Fruit fly (Drosophila melanogaster) whole organism, embryonic: Measurements from ENCODE around the gene TfIIS.
A peak's percentile ranks its signal among the peaks of the same experiment; 100 is the strongest.

ENCODE experiments used
- CG1024 ChIP-seq: fragments of 200-800 bp; sonication (Bioruptor generic); IDR thresholded peaks from 2 replicates; pipeline ENCODE4 v1.3.6; 2022; ENCODE audit warnings: missing biosample characterization, missing genetic modification characterization
- CG10274 ChIP-seq: fragments of 200-800 bp; sonication (Bioruptor generic); optimal IDR thresholded peaks from 3 replicates; lab custom pipeline; 2017; ENCODE audit warnings: missing biosample characterization, mild to moderate bottlenecking, missing genetic modification characterization
- CG10543 ChIP-seq: fragments of 200-800 bp; sonication (Bioruptor generic); optimal IDR thresholded peaks from 3 replicates; lab custom pipeline; 2017; ENCODE audit warnings: missing biosample characterization, mild to moderate bottlenecking, missing genetic modification characterization, moderate library complexity
- CG10959 ChIP-seq: fragments of 200-800 bp; sonication (Bioruptor generic); IDR thresholded peaks from 2 replicates; pipeline ENCODE4 v1.3.6; 2022; ENCODE audit warnings: missing biosample characterization, missing genetic modification characterization
- CG11093 ChIP-seq: fragments of 200-800 bp; sonication (Bioruptor generic); IDR thresholded peaks from 3 replicates; pipeline ENCODE4 v1.3.6; 2022; ENCODE audit warnings: missing biosample characterization, missing genetic modification characterization
- CG13287 ChIP-seq: fragments of 200-800 bp; sonication (Bioruptor generic); IDR thresholded peaks from 2 replicates; pipeline ENCODE4 v1.3.6; 2022; ENCODE audit warnings: missing biosample characterization, missing genetic modification characterization; ENCODE audit not compliant: partially characterized antibody
- CG17361 ChIP-seq: fragments of 200-800 bp; sonication (Bioruptor generic); IDR thresholded peaks from 3 replicates; pipeline ENCODE4 v1.3.6; 2022; ENCODE audit warnings: missing biosample characterization, missing genetic modification characterization
- CG17802 ChIP-seq: fragments of 200-800 bp; sonication (Bioruptor generic); optimal IDR thresholded peaks from 2 replicates; lab custom pipeline; 2018; ENCODE audit warnings: missing biosample characterization, mild to moderate bottlenecking, missing genetic modification characterization, moderate library complexity
- CG1832 ChIP-seq: fragments of 200-800 bp; sonication (Bioruptor generic); optimal IDR thresholded peaks from 2 replicates; lab custom pipeline; 2017; ENCODE audit warnings: missing biosample characterization, mild to moderate bottlenecking, missing genetic modification characterization, inconsistent platforms
- CG18764 ChIP-seq: fragments of 200-800 bp; sonication (Bioruptor generic); optimal IDR thresholded peaks from 3 replicates; lab custom pipeline; 2016; ENCODE audit warnings: missing biosample characterization, missing genetic modification characterization
- CG33557 ChIP-seq: fragments of 200-800 bp; sonication (Bioruptor generic); optimal IDR thresholded peaks from 2 replicates; lab custom pipeline; 2019; ENCODE audit warnings: missing biosample characterization, mild to moderate bottlenecking, missing genetic modification characterization, moderate library complexity
- CG3407 ChIP-seq: fragments of 200-800 bp; sonication (Bioruptor generic); optimal IDR thresholded peaks from 2 replicates; lab custom pipeline; 2018; ENCODE audit warnings: missing biosample characterization, mild to moderate bottlenecking, missing genetic modification characterization
- CG34422 ChIP-seq: fragments of 200-800 bp; sonication (Bioruptor generic); IDR thresholded peaks from 3 replicates; pipeline ENCODE4 v1.3.6; 2022; ENCODE audit warnings: missing biosample characterization, missing genetic modification characterization
- CG4328 ChIP-seq: fragments of 200-800 bp; sonication (Bioruptor generic); optimal IDR thresholded peaks from 3 replicates; lab custom pipeline; 2017; ENCODE audit warnings: missing biosample characterization, missing genetic modification reagents, missing genetic modification characterization
- CG4617 ChIP-seq: fragments of 200-800 bp; sonication (Bioruptor generic); optimal IDR thresholded peaks from 3 replicates; lab custom pipeline; 2016; ENCODE audit warnings: missing biosample characterization, missing genetic modification characterization, borderline replicate concordance
- CG6272 ChIP-seq: fragments of 200-800 bp; sonication (Bioruptor generic); IDR thresholded peaks from 2 replicates; pipeline ENCODE4 v1.3.6; 2022; ENCODE audit warnings: missing biosample characterization, missing genetic modification characterization
- CG6854 ChIP-seq: fragments of 200-800 bp; sonication (Bioruptor generic); optimal IDR thresholded peaks from 3 replicates; lab custom pipeline; 2017; ENCODE audit warnings: missing biosample characterization, mild to moderate bottlenecking, missing genetic modification characterization
- CG7987 ChIP-seq: fragments of 200-800 bp; sonication (Bioruptor generic); optimal IDR thresholded peaks from 2 replicates; lab custom pipeline; 2018; ENCODE audit warnings: missing biosample characterization, mild to moderate bottlenecking, missing genetic modification characterization, moderate library complexity
- Dp ChIP-seq: fragments of 200-800 bp; sonication (Bioruptor generic); optimal IDR thresholded peaks from 2 replicates; lab custom pipeline; 2018; ENCODE audit warnings: missing biosample characterization, mild to moderate bottlenecking, missing genetic modification characterization, moderate library complexity
- HHEX ChIP-seq: fragments of 200-800 bp; sonication (Bioruptor generic); optimal IDR thresholded peaks from 3 replicates; lab custom pipeline; 2017; ENCODE audit warnings: missing biosample characterization, mild to moderate bottlenecking, missing genetic modification characterization, missing genetic modification reagents
- HLH54F ChIP-seq: fragments of 200-800 bp; sonication (Bioruptor generic); optimal IDR thresholded peaks from 3 replicates; lab custom pipeline; 2016; ENCODE audit warnings: missing biosample characterization, missing genetic modification characterization
- Jarid2 ChIP-seq: fragments of 200-800 bp; sonication (Bioruptor generic); optimal IDR thresholded peaks from 3 replicates; lab custom pipeline; 2017; ENCODE audit warnings: mild to moderate bottlenecking, missing biosample characterization, missing genetic modification reagents, missing genetic modification characterization
- Mrtf ChIP-seq: fragments of 200-800 bp; sonication (Bioruptor generic); IDR thresholded peaks from 3 replicates; pipeline ENCODE4 v1.3.6; 2022; ENCODE audit warnings: missing biosample characterization, missing genetic modification characterization
- NC2α ChIP-seq: fragments of 200-800 bp; sonication (Bioruptor generic); optimal IDR thresholded peaks from 2 replicates; lab custom pipeline; 2016; ENCODE audit warnings: missing biosample characterization, missing genetic modification characterization
- Nf-YA ChIP-seq: fragments of 200-800 bp; sonication (Bioruptor generic); IDR thresholded peaks from 2 replicates; pipeline ENCODE4 v1.3.6; 2022; ENCODE audit warnings: missing biosample characterization, missing genetic modification characterization
- Rfx ChIP-seq: fragments of 200-800 bp; sonication (Bioruptor generic); IDR thresholded peaks from 2 replicates; pipeline ENCODE4 v1.3.6; 2022; ENCODE audit warnings: missing biosample characterization, missing genetic modification characterization
- Ssrp ChIP-seq: fragments of 200-800 bp; sonication (Bioruptor generic); optimal IDR thresholded peaks from 2 replicates; lab custom pipeline; 2018; ENCODE audit warnings: missing biosample characterization, mild to moderate bottlenecking, missing genetic modification characterization, moderate library complexity
- abd-A ChIP-seq: fragments of 200-800 bp; sonication (Bioruptor generic); optimal IDR thresholded peaks from 3 replicates; lab custom pipeline; 2019; ENCODE audit warnings: missing biosample characterization, mild to moderate bottlenecking, missing genetic modification characterization, moderate library complexity
- ap ChIP-seq: fragments of 200-800 bp; sonication (Bioruptor generic); IDR thresholded peaks from 2 replicates; pipeline ENCODE4 v1.3.6; 2022; ENCODE audit warnings: missing biosample characterization, missing genetic modification characterization
- bcd ChIP-seq: fragments of 200-800 bp; sonication (Bioruptor generic); optimal IDR thresholded peaks from 2 replicates; lab custom pipeline; 2017; ENCODE audit warnings: missing biosample characterization, mild to moderate bottlenecking, missing genetic modification characterization
- chinmo ChIP-seq: fragments of 200-800 bp; sonication (Bioruptor generic); IDR thresholded peaks from 4 replicates; pipeline ENCODE4 v1.3.6; 2022; ENCODE audit warnings: missing biosample characterization, missing genetic modification characterization; ENCODE audit not compliant: partially characterized antibody
- chn ChIP-seq: fragments of 200-800 bp; sonication (Bioruptor generic); optimal IDR thresholded peaks from 2 replicates; lab custom pipeline; 2016; ENCODE audit warnings: missing biosample characterization, missing genetic modification characterization
- dmrt99B ChIP-seq: fragments of 200-800 bp; sonication (Bioruptor generic); optimal IDR thresholded peaks from 2 replicates; lab custom pipeline; 2018; ENCODE audit warnings: missing biosample characterization, mild to moderate bottlenecking, missing genetic modification characterization, moderate library complexity
- fd64A ChIP-seq: fragments of 200-800 bp; sonication (Bioruptor generic); optimal IDR thresholded peaks from 3 replicates; lab custom pipeline; 2018; ENCODE audit warnings: missing biosample characterization, mild to moderate bottlenecking, missing genetic modification characterization
- ftz-f1 ChIP-seq: fragments of 200-800 bp; sonication (Bioruptor generic); optimal IDR thresholded peaks from 2 replicates; lab custom pipeline; 2016; ENCODE audit warnings: missing biosample characterization, missing genetic modification characterization
- gro ChIP-seq: fragments of 200-800 bp; sonication (Bioruptor generic); optimal IDR thresholded peaks from 2 replicates; lab custom pipeline; 2016; ENCODE audit warnings: missing biosample characterization, missing genetic modification characterization
- ham ChIP-seq: fragments of 200-800 bp; sonication (Bioruptor generic); IDR thresholded peaks from 2 replicates; pipeline ENCODE4 v1.3.6; 2022; ENCODE audit warnings: missing biosample characterization, missing genetic modification characterization
- jigr1 ChIP-seq: fragments of 200-800 bp; sonication (Bioruptor generic); IDR thresholded peaks from 3 replicates; pipeline ENCODE4 v1.3.6; 2022; ENCODE audit warnings: missing biosample characterization, missing genetic modification characterization
- lov ChIP-seq, 2 experiments: fragments of 200-800 bp in 1 of 2; fragments of >200 bp in 1 of 2; sonication (Bioruptor generic) in 1 of 2; IDR thresholded peaks in 1 of 2; optimal IDR thresholded peaks in 1 of 2; 2 replicates in 1 of 2; 3 replicates in 1 of 2; pipeline versions ENCODE4 v1.3.6 to Lab custom; 2017 to 2022; ENCODE audit warnings: missing biosample characterization in 1 of 2, missing genetic modification characterization in 1 of 2
- rib ChIP-seq: fragments of 200-800 bp; sonication (Bioruptor generic); IDR thresholded peaks from 2 replicates; pipeline ENCODE4 v1.3.6; 2022; ENCODE audit warnings: missing biosample characterization, missing genetic modification characterization
- slbo ChIP-seq: fragments of 200-800 bp; sonication (Bioruptor generic); IDR thresholded peaks from 2 replicates; pipeline ENCODE4 v1.3.6; 2022; ENCODE audit warnings: missing biosample characterization, missing genetic modification characterization

TfIIS gene

DNA sequence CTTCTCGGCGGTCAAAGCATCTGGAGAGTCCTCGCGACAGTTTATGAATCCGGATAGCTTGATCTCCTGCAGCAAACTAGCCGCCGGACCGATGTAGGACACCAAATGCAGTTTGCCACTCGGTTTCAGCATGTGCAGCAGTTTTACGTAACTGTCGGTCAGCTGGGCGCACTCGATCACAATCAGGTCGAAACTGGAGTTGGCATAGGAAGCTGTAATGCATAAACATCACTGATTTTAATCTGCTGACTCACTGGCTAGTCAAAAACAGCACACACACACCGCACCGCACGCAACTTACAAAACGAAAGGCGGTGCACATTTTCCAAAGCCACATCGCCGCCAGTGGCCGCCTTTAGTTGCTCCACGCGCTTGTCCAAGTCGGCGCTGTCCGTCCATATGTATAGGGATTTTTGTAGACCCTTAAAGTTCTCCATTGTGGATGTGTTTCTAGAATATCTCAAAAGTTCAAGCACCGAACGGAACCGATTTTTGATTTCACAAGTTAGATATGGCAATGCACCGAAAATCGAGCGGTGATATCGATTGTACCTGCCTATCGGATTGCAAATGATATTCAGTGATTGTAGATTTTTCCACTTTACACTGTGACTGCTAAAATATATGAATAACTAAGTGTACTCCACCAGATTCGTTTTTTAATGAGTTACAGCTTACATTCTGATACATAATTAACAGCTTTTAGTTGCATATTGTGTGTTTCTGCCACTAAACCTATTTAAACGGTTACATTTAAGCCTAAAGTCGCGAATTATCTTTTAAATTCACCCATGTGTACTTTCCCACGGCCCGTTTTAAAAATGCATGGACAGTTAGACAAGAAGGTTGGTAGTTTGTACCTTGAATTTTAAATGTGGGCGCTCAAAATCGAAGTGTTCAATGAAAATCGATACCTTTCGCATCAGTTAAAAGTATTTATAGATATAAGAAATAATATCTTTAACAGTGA is 21.9 kb downstream of the TfIIS start, which contains the start of gene CIAPIN1 (continued):
- TF ChIP-seq ap (no peak), CG18764 (GFP tag; lab: Kevin White, UChicago) (no peak), Rfx (GFP tag; lab: Robert Waterston, UW) (no peak), Nf-YA (GFP tag; lab: Robert Waterston, UW) (no peak), rib (no peak), CG7987 (no peak), abd-A (tag; lab: Kevin White, UChicago) (no peak), Ssrp (tag; lab: Kevin White, UChicago) (no peak), dmrt99B (tag; lab: Kevin White, UChicago) (no peak), HLH54F (no peak), fd64A (no peak), lov (optimal IDR thresholded peaks at IDR 0.05; lab: Kevin White, UChicago) (no peak), lov (GFP tag; IDR thresholded peaks at IDR 0.05; lab: Robert Waterston, UW) (no peak), HHEX (GFP tag; lab: Kevin White, UChicago) (no peak), chn (no peak), jigr1 (GFP tag; lab: Robert Waterston, UW) (no peak), gro (GFP tag; lab: Kevin White, UChicago) (no peak), CG3407 (GFP tag; lab: Kevin White, UChicago) (no peak)
- TF ChIP-seq, all 482 proteins: peak for 35

- TF ChIP-seq CG4328 (GFP tag; lab: Kevin White, UChicago) (no peak), CG3407 (GFP tag; lab: Kevin White, UChicago) (no peak), CG33557 (GFP tag; lab: Kevin White, UChicago) (no peak), Jarid2 (GFP tag; lab: Kevin White, UChicago) (peak; percentile 55), CG17802 (tag; lab: Kevin White, UChicago) (no peak), CG17361 (no peak), CG1832 (no peak), bcd (GFP tag; lab: Kevin White, UChicago) (no peak), CG11093 (GFP tag; lab: Robert Waterston, UW) (no peak), CG10959 (GFP tag; lab: Robert Waterston, UW) (no peak), CG1024 (no peak; the same call in 1 of the 2 replicates), CG10274 (GFP tag; lab: Kevin White, UChicago) (no peak), Mrtf (GFP tag; lab: Robert Waterston, UW) (0 out of 3 replicates have a peak, but pooled peaks have one; percentile 54), chinmo (GFP tag; lab: Robert Waterston, UW) (peak; percentile 87; the same call in 3 of the 4 replicates), slbo (no peak), ham (0 out of 2 replicates have a peak, but pooled peaks have one; percentile 19), CG6854 (GFP tag; lab: Kevin White, UChicago) (no peak), NC2α (GFP tag; lab: Kevin White, UChicago) (no peak), CG6272 (no peak), CG10543 (GFP tag; lab: Kevin White, UChicago) (no peak), CG4617 (no peak), CG34422 (GFP tag; lab: Robert Waterston, UW) (peak; percentile 44; the same call in 1 of the 3 replicates), Dp (peak; percentile 16), CG13287 (peak; percentile 15; the same call in 1 of the 2 replicates), ftz-f1 (GFP tag; lab: Kevin White, UChicago) (peak; percentile 72)
- TF ChIP-seq, all 482 proteins: peak for 8
These were observed 25.2 kb downstream of the TfIIS start, which contains the start of gene yellow-c for dm6 chr2L:15035366-15035765. Gene yellow-c (plus strand): TSS chr2L:15035394.
